Worm (Caenorhabditis elegans) whole organism, midembryonic: ENCODE measurements around the gene nas-31.
A peak's percentile ranks its signal among the peaks of the same experiment; 100 is the strongest.

ENCODE experiments used
- T22C8.4 ChIP-seq: fragments of 200-800 bp; sonication (Bioruptor generic); IDR thresholded peaks from 2 replicates; pipeline ENCODE4 v1.3.6; 2022; ENCODE audit warnings: missing genetic modification characterization, missing compliant biosample characterization
- cog-1 ChIP-seq: sonication (generic microtip); optimal IDR thresholded peaks from 2 replicates; lab custom pipeline; 2016; ENCODE audit warnings: missing genetic modification characterization, missing compliant biosample characterization
- flt-1 ChIP-seq: fragments of 200-800 bp; sonication (Bioruptor generic); IDR thresholded peaks from 2 replicates; pipeline ENCODE4 v1.3.6; 2022; ENCODE audit warnings: missing genetic modification characterization, missing compliant biosample characterization
- klf-2 ChIP-seq: fragments of 200-800 bp; sonication (Bioruptor generic); conservative IDR thresholded peaks from 2 replicates; pipeline ENCODE4 v1.3.6; 2022; ENCODE audit warnings: missing genetic modification reagents, missing genetic modification characterization, missing compliant biosample characterization
- med-1 ChIP-seq: sonication (generic microtip); optimal IDR thresholded peaks from 2 replicates; lab custom pipeline; 2017; ENCODE audit warnings: missing genetic modification characterization, mild to moderate bottlenecking, missing compliant biosample characterization, antibody characterized with exemption, missing genetic modification reagents; ENCODE audit not compliant: insufficient read depth
- ref-1 ChIP-seq: fragments of 200-800 bp; sonication (Bioruptor generic); conservative IDR thresholded peaks from 2 replicates; pipeline ENCODE4 v1.3.6; 2022; ENCODE audit warnings: missing genetic modification reagents, missing genetic modification characterization, missing compliant biosample characterization
- tab-1 ChIP-seq: fragments of 200-800 bp; sonication (Bioruptor generic); IDR thresholded peaks from 2 replicates; pipeline ENCODE4 v1.3.6; 2022; ENCODE audit warnings: missing genetic modification characterization, missing compliant biosample characterization
- ztf-23 ChIP-seq: fragments of 200-800 bp; sonication (Bioruptor generic); IDR thresholded peaks from 2 replicates; pipeline ENCODE4 v1.3.6; 2022; ENCODE audit warnings: missing genetic modification reagents, missing genetic modification characterization, missing compliant biosample characterization
- ztf-29 ChIP-seq: fragments of 200-800 bp; sonication (Bioruptor generic); IDR thresholded peaks from 2 replicates; pipeline ENCODE4 v1.3.6; 2022; ENCODE audit warnings: missing genetic modification reagents, missing genetic modification characterization, missing compliant biosample characterization

The nas-31 gene

DNA sequence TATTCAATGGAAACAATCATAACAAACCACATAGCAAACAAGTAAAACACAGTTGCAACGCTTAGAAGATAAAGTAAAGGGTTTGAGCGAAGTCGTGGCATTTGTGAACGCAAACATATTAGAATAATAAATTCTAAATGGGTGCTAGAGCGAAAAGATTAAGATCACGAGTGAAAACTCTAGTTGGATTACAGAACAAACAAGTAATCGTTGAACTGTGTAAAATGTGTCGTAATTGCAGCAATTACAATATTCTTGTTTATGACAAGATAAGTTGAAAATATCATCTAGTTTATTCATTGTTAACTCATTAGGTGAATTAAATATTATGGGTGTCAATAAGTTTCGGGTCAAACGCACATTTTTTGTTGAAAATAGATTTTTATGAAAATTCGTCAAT lies 19.0 kb downstream of the nas-31 start, which contains the start of gene F32D8.8:
F32D8.8 (minus strand) TSS at position 101 of the 400 bp plus-strand sequence.
- TF ChIP-seq klf-2 (GFP tag; lab: Robert Waterston, UW), result no peak
- TF ChIP-seq ztf-29 (GFP tag; lab: Robert Waterston, UW), result no peak
- TF ChIP-seq cog-1 (tag; lab: Kevin White, UChicago), result no peak
- TF ChIP-seq ztf-23 (GFP tag; lab: Robert Waterston, UW), result no peak
- TF ChIP-seq tab-1 (GFP tag; lab: Robert Waterston, UW), result no peak
- no peak for TF ChIP-seq med-1 (GFP tag; lab: Kevin White, UChicago)
- TF ChIP-seq flt-1 (GFP tag; lab: Robert Waterston, UW), result no peak
- TF ChIP-seq T22C8.4 (GFP tag; lab: Robert Waterston, UW), result no peak
- TF ChIP-seq ref-1 (GFP tag; lab: Robert Waterston, UW), result no peak

DNA sequence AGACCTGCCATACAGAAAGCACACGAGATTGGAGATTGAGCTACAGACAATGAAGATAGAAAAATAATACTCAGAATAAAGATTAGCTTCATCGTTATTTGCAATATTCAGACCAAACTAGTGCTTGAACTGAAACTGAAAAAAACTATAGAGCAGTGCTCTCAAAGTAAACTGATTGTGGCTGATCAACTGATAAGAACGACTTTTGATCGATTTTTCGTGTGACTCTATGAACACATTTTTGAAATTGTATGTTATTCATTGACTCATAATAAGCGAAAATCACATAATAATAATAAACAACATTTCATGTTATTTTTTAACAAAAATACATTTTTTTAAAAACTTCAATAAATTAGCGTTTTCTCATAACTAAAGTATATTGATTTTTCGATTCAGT lies 20.5 kb downstream of the nas-31 start, which contains the start of gene spp-16:
spp-16 (minus strand) TSS at position 179 of the 400 bp plus-strand sequence.
- TF ChIP-seq tab-1 (GFP tag; lab: Robert Waterston, UW), result no peak
- no peak for TF ChIP-seq med-1 (GFP tag; lab: Kevin White, UChicago)
- no peak for TF ChIP-seq klf-2 (GFP tag; lab: Robert Waterston, UW)
- no peak for TF ChIP-seq flt-1 (GFP tag; lab: Robert Waterston, UW)
- TF ChIP-seq ref-1 (GFP tag; lab: Robert Waterston, UW), result no peak
- no peak for TF ChIP-seq T22C8.4 (GFP tag; lab: Robert Waterston, UW)
- no peak for TF ChIP-seq ztf-29 (GFP tag; lab: Robert Waterston, UW)

DNA sequence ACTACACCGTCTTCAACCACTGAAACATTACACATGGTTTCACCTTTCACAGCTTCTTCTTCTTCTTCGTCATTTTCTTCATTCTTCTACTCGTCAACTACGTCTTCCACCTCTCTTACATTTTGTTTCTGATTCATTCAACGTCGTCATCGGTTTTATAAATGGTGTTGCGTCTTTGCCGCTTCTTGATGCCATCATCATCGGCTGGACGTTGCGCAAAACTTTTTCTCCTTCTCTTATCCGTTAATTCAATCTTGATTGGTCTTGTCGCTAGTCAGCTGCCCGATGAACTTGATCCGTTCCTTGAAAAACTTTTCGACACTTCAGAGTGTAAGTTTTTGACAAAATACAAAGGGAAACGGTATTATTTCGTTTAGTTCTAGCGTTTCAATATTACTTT lies 23.0 kb downstream of the nas-31 start:
- no peak for TF ChIP-seq ztf-23 (GFP tag; lab: Robert Waterston, UW)
- TF ChIP-seq klf-2 (GFP tag; lab: Robert Waterston, UW), result no peak
- no peak for TF ChIP-seq ref-1 (GFP tag; lab: Robert Waterston, UW)
- no peak for TF ChIP-seq ztf-29 (GFP tag; lab: Robert Waterston, UW)

DNA sequence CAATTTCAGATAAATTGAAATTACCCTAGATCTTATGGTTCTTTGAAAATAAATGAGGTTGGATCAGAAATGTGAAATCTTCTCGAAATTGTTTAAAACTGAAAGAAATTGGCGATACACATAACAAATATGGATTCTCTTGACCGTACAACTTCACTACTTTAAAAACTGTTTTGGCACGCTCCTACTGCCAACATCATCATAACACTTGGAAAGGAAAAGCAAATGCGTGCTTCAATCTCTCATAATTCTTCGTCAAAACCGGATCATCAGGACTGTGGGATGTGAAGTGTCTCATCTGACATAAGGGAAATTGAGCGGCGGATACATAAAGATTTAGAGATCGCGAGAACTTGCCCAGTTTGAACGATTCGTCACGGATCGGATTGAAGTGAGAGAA lies 23.5 kb downstream of the nas-31 start, which contains the start of gene F32D8.7:
F32D8.7 (plus strand) TSS at position 329 of the 400 bp plus-strand sequence.
- no peak for TF ChIP-seq ztf-23 (GFP tag; lab: Robert Waterston, UW)
- TF ChIP-seq ztf-29 (GFP tag; lab: Robert Waterston, UW), result no peak
- TF ChIP-seq flt-1 (GFP tag; lab: Robert Waterston, UW), result no peak
- TF ChIP-seq tab-1 (GFP tag; lab: Robert Waterston, UW), result no peak
- TF ChIP-seq klf-2 (GFP tag; lab: Robert Waterston, UW), result no peak
- TF ChIP-seq cog-1 (tag; lab: Kevin White, UChicago), result no peak
- TF ChIP-seq med-1 (GFP tag; lab: Kevin White, UChicago), result no peak
- no peak for TF ChIP-seq T22C8.4 (GFP tag; lab: Robert Waterston, UW)
- TF ChIP-seq ref-1 (GFP tag; lab: Robert Waterston, UW), result no peak

DNA sequence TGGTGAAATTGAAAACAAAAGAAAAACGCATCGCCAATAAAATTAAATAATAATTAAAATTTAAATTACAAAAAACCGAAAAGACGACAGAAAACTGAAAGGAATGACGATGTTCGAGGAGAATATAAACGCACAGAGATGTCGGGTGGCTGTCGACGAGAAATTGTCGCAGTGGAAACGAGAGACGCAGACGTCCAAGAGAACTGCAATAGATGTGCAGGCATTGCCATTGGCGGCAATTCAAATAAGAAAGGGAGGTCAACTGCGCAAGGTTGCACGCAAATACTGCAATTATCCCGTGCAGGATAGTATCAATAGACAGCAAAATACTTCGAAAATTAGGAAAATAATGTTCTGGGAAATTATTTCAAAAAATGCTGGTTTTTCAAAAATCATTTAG lies 24.5 kb downstream of the nas-31 start:
- 0 out of 2 replicates have a peak, but pooled peaks have one; percentile 36 for TF ChIP-seq tab-1 (GFP tag; lab: Robert Waterston, UW)
- no peak for TF ChIP-seq ref-1 (GFP tag; lab: Robert Waterston, UW)
- TF ChIP-seq flt-1 (GFP tag; lab: Robert Waterston, UW), result peak; percentile 86
- TF ChIP-seq ztf-29 (GFP tag; lab: Robert Waterston, UW), result no peak
- no peak for TF ChIP-seq med-1 (GFP tag; lab: Kevin White, UChicago)
- peak; percentile 49; the same call in 1 of the 2 replicates for TF ChIP-seq T22C8.4 (GFP tag; lab: Robert Waterston, UW)
- TF ChIP-seq ztf-23 (GFP tag; lab: Robert Waterston, UW), result peak; percentile 90
- TF ChIP-seq cog-1 (tag; lab: Kevin White, UChicago), result peak; percentile 95
- TF ChIP-seq klf-2 (GFP tag; lab: Robert Waterston, UW), result no peak

DNA sequence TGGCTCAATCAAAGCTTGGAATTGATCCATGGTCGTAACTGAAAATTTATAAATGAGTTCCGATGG lies 24.7 kb downstream of the nas-31 start, which contains the start of gene sec-61.G:
sec-61.G (minus strand) TSS at position 38 of the 66 bp plus-strand sequence.
- TF ChIP-seq cog-1 (tag; lab: Kevin White, UChicago), result no peak
- TF ChIP-seq T22C8.4 (GFP tag; lab: Robert Waterston, UW), result no peak
- TF ChIP-seq ztf-23 (GFP tag; lab: Robert Waterston, UW), result no peak
- no peak for TF ChIP-seq ztf-29 (GFP tag; lab: Robert Waterston, UW)
- no peak for TF ChIP-seq klf-2 (GFP tag; lab: Robert Waterston, UW)
- TF ChIP-seq med-1 (GFP tag; lab: Kevin White, UChicago), result no peak
- TF ChIP-seq tab-1 (GFP tag; lab: Robert Waterston, UW), result no peak
- no peak for TF ChIP-seq flt-1 (GFP tag; lab: Robert Waterston, UW)
- no peak for TF ChIP-seq ref-1 (GFP tag; lab: Robert Waterston, UW)

DNA sequence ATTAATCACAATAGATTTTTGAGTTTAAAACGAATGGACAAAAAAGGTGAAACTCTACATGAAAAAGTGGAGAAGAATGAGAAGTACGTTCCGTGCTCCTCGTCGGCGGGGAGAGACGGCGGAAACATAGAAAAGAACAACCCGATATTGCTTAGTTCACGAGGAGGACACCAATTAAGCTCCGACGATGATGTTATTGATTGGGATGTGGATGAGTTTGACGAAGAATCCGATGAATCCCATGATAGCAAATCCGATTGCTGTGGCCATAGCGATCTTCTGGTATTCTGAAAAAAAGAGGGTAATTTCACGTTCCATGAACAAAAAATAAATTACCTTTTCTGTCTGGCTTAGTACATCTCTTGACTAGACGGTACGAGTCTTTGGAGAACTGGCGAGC lies 24.9 kb downstream of the nas-31 start:
- no peak for TF ChIP-seq ztf-23 (GFP tag; lab: Robert Waterston, UW)
- no peak for TF ChIP-seq ztf-29 (GFP tag; lab: Robert Waterston, UW)
- TF ChIP-seq med-1 (GFP tag; lab: Kevin White, UChicago), result no peak
- no peak for TF ChIP-seq tab-1 (GFP tag; lab: Robert Waterston, UW)
- no peak for TF ChIP-seq flt-1 (GFP tag; lab: Robert Waterston, UW)
- TF ChIP-seq ref-1 (GFP tag; lab: Robert Waterston, UW), result no peak
- no peak for TF ChIP-seq klf-2 (GFP tag; lab: Robert Waterston, UW)
- no peak for TF ChIP-seq T22C8.4 (GFP tag; lab: Robert Waterston, UW)

DNA sequence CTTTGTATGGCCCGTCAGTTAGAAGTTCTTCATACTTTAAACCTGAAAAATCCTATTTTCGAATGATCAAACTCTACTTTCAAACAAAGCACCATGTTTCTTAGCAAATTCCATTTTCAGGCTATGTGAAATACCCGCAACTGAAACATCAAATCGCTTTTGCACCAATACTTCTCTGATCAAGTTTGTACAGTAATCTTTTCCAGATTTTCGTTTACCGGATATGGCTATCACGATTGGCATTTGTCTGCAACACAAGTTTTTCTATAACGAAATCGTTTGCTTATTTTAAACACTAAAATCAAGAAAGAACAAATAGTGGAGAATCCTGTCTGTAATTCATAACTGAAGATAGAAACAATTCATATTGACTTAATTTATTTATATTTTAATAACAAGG lies 25.4 kb downstream of the nas-31 start, which contains the start of gene F32D8.13:
F32D8.13 (minus strand) TSS at position 249 of the 400 bp plus-strand sequence.
- TF ChIP-seq ztf-29 (GFP tag; lab: Robert Waterston, UW), result no peak
- no peak for TF ChIP-seq cog-1 (tag; lab: Kevin White, UChicago)
- no peak for TF ChIP-seq med-1 (GFP tag; lab: Kevin White, UChicago)
- TF ChIP-seq ref-1 (GFP tag; lab: Robert Waterston, UW), result no peak
- TF ChIP-seq flt-1 (GFP tag; lab: Robert Waterston, UW), result no peak
- no peak for TF ChIP-seq klf-2 (GFP tag; lab: Robert Waterston, UW)

DNA sequence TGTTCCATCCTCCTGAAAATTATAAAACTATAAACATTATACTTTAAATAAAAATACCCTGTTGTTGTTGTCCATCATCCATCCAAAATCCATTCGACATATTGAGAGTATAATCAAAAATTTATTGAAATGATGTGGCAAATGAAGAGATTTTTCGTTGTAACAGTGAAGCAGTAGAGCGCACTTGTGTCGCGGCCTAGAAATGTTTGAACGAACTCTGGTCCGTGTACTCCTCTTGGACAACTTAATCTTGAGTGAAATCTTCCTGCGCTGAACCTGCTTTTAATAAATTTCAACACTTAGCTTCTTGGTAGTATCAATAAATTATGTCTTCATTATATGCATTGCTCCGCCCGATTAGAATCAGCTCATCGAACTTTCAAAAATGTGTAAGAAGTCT lies 27.0 kb downstream of the nas-31 start, which contains the start of the genes F32D8.14 and F32D8.5:
F32D8.14 (minus strand) TSS at position 188 of the 400 bp plus-strand sequence.
F32D8.5 (plus strand) TSS at position 200 of the 400 bp plus-strand sequence.
- TF ChIP-seq klf-2 (GFP tag; lab: Robert Waterston, UW) (no peak), tab-1 (GFP tag; lab: Robert Waterston, UW) (no peak), cog-1 (tag; lab: Kevin White, UChicago) (peak; percentile 4), med-1 (GFP tag; lab: Kevin White, UChicago) (no peak), ztf-23 (GFP tag; lab: Robert Waterston, UW) (peak; percentile 78; the same call in 1 of the 2 replicates), flt-1 (GFP tag; lab: Robert Waterston, UW) (peak; percentile 57; the same call in 1 of the 2 replicates), ztf-29 (GFP tag; lab: Robert Waterston, UW) (no peak), T22C8.4 (GFP tag; lab: Robert Waterston, UW) (no peak), ref-1 (GFP tag; lab: Robert Waterston, UW) (no peak)
